Fruit fly (Drosophila melanogaster) whole organism, embryonic: Measurements from ENCODE around the gene CG15044.
A peak's percentile ranks its signal among the peaks of the same experiment; 100 is the strongest.

Experiments
- Antp ChIP-seq: fragments of 200-800 bp; sonication (Bioruptor generic); optimal IDR thresholded peaks from 3 replicates; lab custom pipeline; 2016; ENCODE audit warnings: missing biosample characterization, missing genetic modification characterization
- B-H1 ChIP-seq: fragments of 200-800 bp; sonication (Bioruptor generic); IDR thresholded peaks from 3 replicates; pipeline ENCODE4 v1.3.6; 2022; ENCODE audit warnings: missing biosample characterization, missing genetic modification characterization
- B-H2 ChIP-seq: fragments of 200-800 bp; sonication (Bioruptor generic); optimal IDR thresholded peaks from 2 replicates; lab custom pipeline; 2018; ENCODE audit warnings: missing biosample characterization, mild to moderate bottlenecking, missing genetic modification characterization
- Bdp1 ChIP-seq: fragments of 200-800 bp; sonication (Bioruptor generic); optimal IDR thresholded peaks from 3 replicates; lab custom pipeline; 2016; ENCODE audit warnings: missing biosample characterization, missing genetic modification characterization
- CG10274 ChIP-seq: fragments of 200-800 bp; sonication (Bioruptor generic); optimal IDR thresholded peaks from 3 replicates; lab custom pipeline; 2017; ENCODE audit warnings: missing biosample characterization, mild to moderate bottlenecking, missing genetic modification characterization
- CG11093 ChIP-seq: fragments of 200-800 bp; sonication (Bioruptor generic); IDR thresholded peaks from 3 replicates; pipeline ENCODE4 v1.3.6; 2022; ENCODE audit warnings: missing biosample characterization, missing genetic modification characterization
- CG11723 ChIP-seq: fragments of 200-800 bp; sonication (Bioruptor generic); optimal IDR thresholded peaks from 2 replicates; lab custom pipeline; 2017; ENCODE audit warnings: missing biosample characterization, mild to moderate bottlenecking, missing genetic modification characterization
- CG14014 ChIP-seq: fragments of 200-800 bp; sonication (Bioruptor generic); IDR thresholded peaks from 2 replicates; pipeline ENCODE4 v1.3.6; 2022; ENCODE audit warnings: missing biosample characterization, missing genetic modification characterization
- CG1647 ChIP-seq: fragments of 200-800 bp; sonication (Bioruptor generic); optimal IDR thresholded peaks from 3 replicates; lab custom pipeline; 2016; ENCODE audit warnings: missing biosample characterization, missing genetic modification characterization
- CG16813 ChIP-seq: fragments of 200-800 bp; sonication (Bioruptor generic); IDR thresholded peaks from 3 replicates; pipeline ENCODE4 v1.3.6; 2022; ENCODE audit warnings: missing biosample characterization, missing genetic modification characterization; ENCODE audit not compliant: partially characterized antibody
- CG17328 ChIP-seq: fragments of 200-800 bp; sonication (Bioruptor generic); IDR thresholded peaks from 2 replicates; pipeline ENCODE4 v1.3.6; 2022; ENCODE audit warnings: missing biosample characterization, missing genetic modification characterization
- CG18262 ChIP-seq: fragments of 200-800 bp; optimal IDR thresholded peaks from 3 replicates; lab custom pipeline; 2019; ENCODE audit warnings: missing biosample characterization, mild to moderate bottlenecking, missing genetic modification characterization, moderate library complexity
- CG18599 ChIP-seq: fragments of 200-800 bp; sonication (Bioruptor generic); optimal IDR thresholded peaks from 3 replicates; lab custom pipeline; 2017; ENCODE audit warnings: missing biosample characterization, missing genetic modification characterization, mild to moderate bottlenecking, moderate library complexity, missing genetic modification reagents
- CG2120 ChIP-seq: fragments of 200-800 bp; sonication (Bioruptor generic); optimal IDR thresholded peaks from 3 replicates; lab custom pipeline; 2016; ENCODE audit warnings: missing biosample characterization, missing genetic modification characterization
- CG2712 ChIP-seq: fragments of 200-800 bp; optimal IDR thresholded peaks from 3 replicates; lab custom pipeline; 2019; ENCODE audit warnings: missing biosample characterization, mild to moderate bottlenecking, missing genetic modification characterization, moderate library complexity
- CG31224 ChIP-seq: fragments of 200-800 bp; sonication (Bioruptor generic); IDR thresholded peaks from 2 replicates; pipeline ENCODE4 v1.3.6; 2022; ENCODE audit warnings: missing biosample characterization, missing genetic modification characterization
- CG3726 ChIP-seq: fragments of 200-800 bp; sonication (Bioruptor generic); IDR thresholded peaks from 3 replicates; pipeline ENCODE4, ENCODE4 v1.3.6; 2022; ENCODE audit warnings: missing biosample characterization, missing genetic modification characterization
- CG3838 ChIP-seq: fragments of 200-800 bp; sonication (Bioruptor generic); optimal IDR thresholded peaks from 3 replicates; lab custom pipeline; 2016; ENCODE audit warnings: missing biosample characterization, missing genetic modification characterization
- CG3995 ChIP-seq: fragments of 200-800 bp; sonication (Bioruptor generic); optimal IDR thresholded peaks from 3 replicates; lab custom pipeline; 2016; ENCODE audit warnings: missing biosample characterization, missing genetic modification characterization
- CG4404 ChIP-seq: fragments of 200-800 bp; sonication (Bioruptor generic); IDR thresholded peaks from 2 replicates; pipeline ENCODE4 v1.3.6; 2022; ENCODE audit warnings: missing biosample characterization, missing genetic modification characterization
- CG4424 ChIP-seq: fragments of 200-800 bp; sonication (Bioruptor generic); optimal IDR thresholded peaks from 3 replicates; lab custom pipeline; 2016; ENCODE audit warnings: missing biosample characterization, missing genetic modification characterization
- CG7963 ChIP-seq: fragments of 200-800 bp; sonication (Bioruptor generic); IDR thresholded peaks from 3 replicates; pipeline ENCODE4 v1.3.6; 2022; ENCODE audit warnings: missing biosample characterization, missing genetic modification characterization; ENCODE audit not compliant: partially characterized antibody
- CG8089 ChIP-seq: fragments of 200-800 bp; sonication (Bioruptor generic); optimal IDR thresholded peaks from 3 replicates; lab custom pipeline; 2016; ENCODE audit warnings: missing biosample characterization, missing genetic modification characterization
- CG8478 ChIP-seq: fragments of >200 bp; optimal IDR thresholded peaks from 2 replicates; lab custom pipeline; 2018
- CG8924 ChIP-seq: fragments of 200-800 bp; optimal IDR thresholded peaks from 3 replicates; lab custom pipeline; 2019; ENCODE audit warnings: missing biosample characterization, mild to moderate bottlenecking, missing genetic modification characterization, moderate library complexity
- CG9437 ChIP-seq: fragments of 200-800 bp; sonication (Bioruptor generic); optimal IDR thresholded peaks from 2 replicates; lab custom pipeline; 2018; ENCODE audit warnings: missing biosample characterization, mild to moderate bottlenecking, missing genetic modification characterization
- CG9797 ChIP-seq: fragments of 200-800 bp; sonication (Bioruptor generic); optimal IDR thresholded peaks from 3 replicates; lab custom pipeline; 2018; ENCODE audit warnings: missing biosample characterization, mild to moderate bottlenecking, missing genetic modification characterization
- Camta ChIP-seq: fragments of 200-800 bp; sonication (Bioruptor generic); optimal IDR thresholded peaks from 2 replicates; lab custom pipeline; 2016; ENCODE audit warnings: missing biosample characterization, missing genetic modification characterization
- D19A ChIP-seq: fragments of 200-800 bp; optimal IDR thresholded peaks from 3 replicates; lab custom pipeline; 2019; ENCODE audit warnings: missing biosample characterization, mild to moderate bottlenecking, missing genetic modification characterization, moderate library complexity
- Doc3 ChIP-seq: fragments of 200-800 bp; sonication (Bioruptor generic); IDR thresholded peaks from 3 replicates; pipeline ENCODE4 v1.3.6; 2022; ENCODE audit warnings: missing biosample characterization, missing genetic modification characterization; ENCODE audit not compliant: partially characterized antibody
- E2f1 ChIP-seq: fragments of 200-800 bp; sonication (Bioruptor generic); IDR thresholded peaks from 2 replicates; pipeline ENCODE4 v1.3.6; 2022; ENCODE audit warnings: missing biosample characterization, missing genetic modification characterization
- Hr39 ChIP-seq: fragments of >200 bp; optimal IDR thresholded peaks from 2 replicates; lab custom pipeline; 2017
- Lim3 ChIP-seq: fragments of 200-800 bp; sonication (Bioruptor generic); IDR thresholded peaks from 2 replicates; pipeline ENCODE4 v1.3.6; 2022; ENCODE audit warnings: missing biosample characterization, missing genetic modification characterization
- Mad ChIP-seq: fragments of 200-800 bp; sonication (Bioruptor generic); optimal IDR thresholded peaks from 2 replicates; lab custom pipeline; 2016; ENCODE audit warnings: missing biosample characterization, missing genetic modification characterization
- Max ChIP-seq: fragments of 200-800 bp; sonication (Bioruptor generic); optimal IDR thresholded peaks from 2 replicates; lab custom pipeline; 2016; ENCODE audit warnings: missing biosample characterization, mild to moderate bottlenecking, missing genetic modification characterization
- Ptx1 ChIP-seq: fragments of 200-800 bp; sonication (Bioruptor generic); IDR thresholded peaks from 2 replicates; pipeline ENCODE4 v1.3.6; 2022; ENCODE audit warnings: missing biosample characterization, missing genetic modification characterization
- Tbp ChIP-seq: fragments of >200 bp; optimal IDR thresholded peaks from 2 replicates; lab custom pipeline; 2018; ENCODE audit warnings: missing biosample characterization, missing genetic modification characterization
- ase ChIP-seq: fragments of 200-800 bp; sonication (Bioruptor generic); IDR thresholded peaks from 3 replicates; pipeline ENCODE4 v1.3.6; 2022; ENCODE audit warnings: missing biosample characterization, missing genetic modification characterization
- crol ChIP-seq: fragments of 200-800 bp; sonication (Bioruptor generic); IDR thresholded peaks from 2 replicates; pipeline ENCODE4 v1.3.6; 2022; ENCODE audit warnings: missing biosample characterization, missing genetic modification characterization
- eyg ChIP-seq: fragments of 200-800 bp; sonication (Bioruptor generic); optimal IDR thresholded peaks from 3 replicates; lab custom pipeline; 2016; ENCODE audit warnings: missing biosample characterization, missing genetic modification characterization
- gem ChIP-seq: fragments of 200-800 bp; sonication (Bioruptor generic); optimal IDR thresholded peaks from 2 replicates; lab custom pipeline; 2019; ENCODE audit warnings: missing biosample characterization, mild to moderate bottlenecking, missing genetic modification characterization, moderate library complexity
- ham ChIP-seq: fragments of 200-800 bp; sonication (Bioruptor generic); IDR thresholded peaks from 2 replicates; pipeline ENCODE4 v1.3.6; 2022; ENCODE audit warnings: missing biosample characterization, missing genetic modification characterization
- hkb ChIP-seq, 2 experiments: fragments of 200-800 bp in 1 of 2; fragments of >200 bp in 1 of 2; sonication (Bioruptor generic) in 1 of 2; IDR thresholded peaks in 1 of 2; optimal IDR thresholded peaks in 1 of 2; 2 replicates each; pipeline versions ENCODE4 v1.3.6 to Lab custom; 2017 to 2022; ENCODE audit warnings: missing biosample characterization in 1 of 2, missing genetic modification characterization in 1 of 2
- lab ChIP-seq: fragments of 200-800 bp; sonication (Bioruptor generic); optimal IDR thresholded peaks from 3 replicates; lab custom pipeline; 2017; ENCODE audit warnings: missing biosample characterization, missing genetic modification characterization, mild to moderate bottlenecking, moderate library complexity, missing genetic modification reagents
- lbe ChIP-seq: fragments of 200-800 bp; sonication (Bioruptor generic); optimal IDR thresholded peaks from 2 replicates; lab custom pipeline; 2016; ENCODE audit warnings: missing biosample characterization, mild to moderate bottlenecking, missing genetic modification characterization
- lmd ChIP-seq: fragments of 200-800 bp; sonication (Bioruptor generic); IDR thresholded peaks from 2 replicates; pipeline ENCODE4 v1.3.6; 2022; ENCODE audit warnings: missing biosample characterization, missing genetic modification characterization
- mam ChIP-seq: fragments of 200-800 bp; sonication (Bioruptor generic); optimal IDR thresholded peaks from 3 replicates; lab custom pipeline; 2016; ENCODE audit warnings: missing biosample characterization, missing genetic modification characterization
- nerfin-1 ChIP-seq: fragments of 200-800 bp; sonication (Bioruptor generic); optimal IDR thresholded peaks from 3 replicates; lab custom pipeline; 2019; ENCODE audit warnings: missing biosample characterization, mild to moderate bottlenecking, missing genetic modification characterization, moderate library complexity
- phol ChIP-seq: fragments of 200-800 bp; sonication (Bioruptor generic); optimal IDR thresholded peaks from 3 replicates; lab custom pipeline; 2018; ENCODE audit warnings: missing biosample characterization, mild to moderate bottlenecking, missing genetic modification characterization, moderate library complexity
- row ChIP-seq: fragments of 200-800 bp; sonication (Bioruptor generic); IDR thresholded peaks from 3 replicates; pipeline ENCODE4 v1.3.6; 2022; ENCODE audit warnings: missing biosample characterization, missing genetic modification characterization
- tio ChIP-seq: fragments of 200-800 bp; sonication (Bioruptor generic); optimal IDR thresholded peaks from 2 replicates; lab custom pipeline; 2017; ENCODE audit warnings: missing biosample characterization, missing genetic modification characterization, inconsistent platforms
- wdn ChIP-seq: fragments of 200-800 bp; sonication (Bioruptor generic); IDR thresholded peaks from 2 replicates; pipeline ENCODE4 v1.3.6; 2022; ENCODE audit warnings: missing biosample characterization, missing genetic modification characterization

Gene CG15044

dm6 chrX:18522395-18523104 is 30.7 kb upstream of the CG15044 start, which contains the start of gene CG6481 (continued):
- TF ChIP-seq D19A (tag; lab: Kevin White, UChicago) (peak; percentile 7), lbe (GFP tag; lab: Kevin White, UChicago) (no peak), ase (no peak), Mad (GFP tag; lab: Kevin White, UChicago) (no peak), Hr39 (no peak), CG10274 (GFP tag; lab: Kevin White, UChicago) (no peak), E2f1 (GFP tag; lab: Robert Waterston, UW) (no peak), CG2120 (GFP tag; lab: Kevin White, UChicago) (no peak), CG11723 (GFP tag; lab: Kevin White, UChicago) (no peak), CG4404 (GFP tag; lab: Robert Waterston, UW) (no peak), CG3995 (no peak), CG3838 (GFP tag; lab: Kevin White, UChicago) (no peak), row (no peak; the same call in 2 of the 3 replicates), crol (GFP tag; lab: Robert Waterston, UW) (peak; percentile 72), tio (GFP tag; lab: Kevin White, UChicago) (no peak), mam (GFP tag; lab: Kevin White, UChicago) (no peak), Max (GFP tag; lab: Kevin White, UChicago) (no peak), Camta (GFP tag; lab: Kevin White, UChicago) (no peak), CG14014 (GFP tag; lab: Robert Waterston, UW) (no peak), CG18599 (GFP tag; lab: Kevin White, UChicago) (no peak), CG2712 (tag; lab: Kevin White, UChicago) (peak; percentile 20), nerfin-1 (tag; lab: Kevin White, UChicago) (peak; percentile 61), B-H2 (GFP tag; lab: Kevin White, UChicago) (no peak), CG9797 (GFP tag; lab: Kevin White, UChicago) (no peak), Ptx1 (GFP tag; lab: Robert Waterston, UW) (no peak), Doc3 (GFP tag; lab: Robert Waterston, UW) (no peak), Antp (GFP tag; lab: Kevin White, UChicago) (no peak), B-H1 (GFP tag; lab: Robert Waterston, UW) (no peak), eyg (GFP tag; lab: Kevin White, UChicago) (no peak), CG1647 (no peak), CG8089 (no peak), Lim3 (GFP tag; lab: Robert Waterston, UW) (no peak), CG31224 (GFP tag; lab: Robert Waterston, UW) (no peak), CG11093 (GFP tag; lab: Robert Waterston, UW) (no peak), CG18262 (tag; lab: Kevin White, UChicago) (no peak), CG3726 (GFP tag; lab: Robert Waterston, UW) (no peak), lab (GFP tag; lab: Kevin White, UChicago) (no peak), CG16813 (no peak), CG8478 (lab: Kevin White, UChicago) (no peak), CG17328 (GFP tag; lab: Robert Waterston, UW) (no peak), Tbp (GFP tag; lab: Kevin White, UChicago) (no peak), phol (tag; lab: Kevin White, UChicago) (peak; percentile 29), CG4424 (GFP tag; lab: Kevin White, UChicago) (no peak), CG8924 (tag; lab: Kevin White, UChicago) (no peak), Bdp1 (no peak), CG7963 (GFP tag; lab: Robert Waterston, UW) (no peak), CG9437 (GFP tag; lab: Kevin White, UChicago) (no peak), lmd (GFP tag; lab: Robert Waterston, UW) (no peak), wdn (no peak), gem (tag; lab: Kevin White, UChicago) (peak; percentile 34), hkb (optimal IDR thresholded peaks at IDR 0.05; lab: Kevin White, UChicago) (no peak), hkb (GFP tag; IDR thresholded peaks at IDR 0.05; lab: Robert Waterston, UW) (no peak; the same call in 1 of the 2 replicates), ham (GFP tag; lab: Robert Waterston, UW) (no peak)
